Worm (Caenorhabditis elegans): ENCODE results near the gene F39G3.5.

The F39G3.5 gene

DNA sequence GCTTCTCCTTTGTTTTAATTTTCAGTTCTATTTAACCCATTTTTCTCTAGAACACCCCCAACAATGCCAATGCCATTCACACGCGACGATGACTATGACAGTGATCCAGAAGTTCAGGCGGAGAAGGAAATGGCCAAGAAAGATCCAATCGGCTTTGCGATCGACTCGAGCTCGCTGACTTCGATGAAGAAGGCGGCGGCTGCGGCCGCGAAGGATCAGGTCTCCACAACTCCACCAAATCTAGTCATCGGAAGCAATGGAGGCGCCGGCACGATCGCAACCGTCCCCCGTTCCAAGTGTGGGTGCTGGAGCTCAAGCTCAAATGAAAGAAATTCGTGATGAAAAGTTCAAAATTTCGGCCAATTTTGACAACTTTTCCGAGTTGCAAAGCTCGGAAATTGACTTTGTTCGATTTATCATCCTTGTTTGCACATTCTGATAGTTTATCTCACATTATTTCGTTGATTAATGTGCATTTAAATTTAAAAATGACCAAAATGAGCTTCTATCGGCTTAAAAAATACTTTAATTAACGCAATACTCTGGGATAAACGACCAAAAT, 34.4 kb upstream of the F39G3.5 start, which contains the start of gene K03B4.2:
K03B4.2 (plus strand) TSS at position 51 of the 562 bp plus-strand sequence.
- TF ChIP-seq ztf-11 (tag; optimal IDR thresholded peaks at IDR 0.05) (no peak), ama-1 (optimal IDR thresholded peaks at IDR 0.05) (peak; percentile 9)

- TF ChIP-seq ceh-28 (tag; optimal IDR thresholded peaks at IDR 0.05) = no peak
- TF ChIP-seq pqm-1 (tag; optimal IDR thresholded peaks at IDR 0.05) = no peak
These were observed 33.2 kb upstream of the F39G3.5 start, which contains the start of gene K03B4.1 for ce11 chrV:4689234-4689633. Gene K03B4.1 (plus strand): TSS chrV:4689330.

DNA sequence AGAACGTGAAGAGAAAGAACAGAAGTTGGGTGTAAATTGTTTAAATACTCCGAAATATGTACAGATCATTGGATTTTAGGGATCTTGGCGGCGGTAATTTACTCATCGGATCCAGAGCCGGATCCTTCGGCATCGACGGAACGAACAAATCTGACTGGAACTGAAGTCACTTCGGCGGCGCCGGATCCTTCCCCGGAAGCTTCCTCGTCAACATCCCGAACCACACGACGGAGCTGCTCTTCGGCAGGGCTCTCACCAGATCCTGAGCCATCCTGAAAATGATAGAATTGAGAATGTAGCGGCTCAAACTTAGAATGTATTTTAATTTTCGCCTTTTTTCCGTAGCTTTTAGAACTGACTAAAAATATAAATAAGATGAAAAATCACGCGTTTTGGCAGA, 30.8 kb upstream of the F39G3.5 start:
- TF ChIP-seq nfya-1 (tag; optimal IDR thresholded peaks at IDR 0.05; ENCODE audit: insufficient read depth) (no peak), ceh-9 (tag; optimal IDR thresholded peaks at IDR 0.05) (no peak), elt-2 (tag; optimal IDR thresholded peaks at IDR 0.05) (no peak), tbx-2 (tag; optimal IDR thresholded peaks at IDR 0.05) (no peak), nhr-23 (tag; optimal IDR thresholded peaks at IDR 0.05) (no peak), mml-1 (tag; optimal IDR thresholded peaks at IDR 0.05) (no peak), lsy-12 (tag; optimal IDR thresholded peaks at IDR 0.05) (no peak), elt-1 (tag; optimal IDR thresholded peaks at IDR 0.05) (no peak), nhr-67 (tag; optimal IDR thresholded peaks at IDR 0.05) (no peak), unc-39 (tag; optimal IDR thresholded peaks at IDR 0.05) (no peak), nhr-43 (tag; optimal IDR thresholded peaks at IDR 0.05; ENCODE audit: poor library complexity, severe bottlenecking) (no peak)

- TF ChIP-seq nhr-77 (tag; optimal IDR thresholded peaks at IDR 0.05) = no peak
- TF ChIP-seq nhr-237 (tag; optimal IDR thresholded peaks at IDR 0.05) = no peak
- no peak for TF ChIP-seq elt-2 (tag; optimal IDR thresholded peaks at IDR 0.05)
- no peak for TF ChIP-seq fos-1 (tag; optimal IDR thresholded peaks at IDR 0.05)
- no peak for TF ChIP-seq nhr-76 (tag; optimal IDR thresholded peaks at IDR 0.05)
These were observed 29.8 kb upstream of the F39G3.5 start, which contains the start of gene cpg-8 for ce11 chrV:4692382-4693281. Gene cpg-8 (minus strand): TSS chrV:4692432.

ce11 chrV:4693282-4693588, 29.2 kb upstream of the F39G3.5 start:
- TF ChIP-seq egl-5 (tag; optimal IDR thresholded peaks at IDR 0.05) (peak; percentile 7), nhr-11 (tag; optimal IDR thresholded peaks at IDR 0.05) (peak; percentile 32), nhr-12 (tag; optimal IDR thresholded peaks at IDR 0.05) (no peak), nhr-77 (tag; optimal IDR thresholded peaks at IDR 0.05) (no peak), egl-27 (tag; optimal IDR thresholded peaks at IDR 0.05) (no peak), nfya-1 (tag; optimal IDR thresholded peaks at IDR 0.05; ENCODE audit: insufficient read depth) (peak; percentile 39), nhr-28 (tag; optimal IDR thresholded peaks at IDR 0.05) (no peak), R02D3.7 (tag; optimal IDR thresholded peaks at IDR 0.05) (no peak), zag-1 (tag; optimal IDR thresholded peaks at IDR 0.05) (no peak), lin-39 (tag; optimal IDR thresholded peaks at IDR 0.05) (peak; percentile 7), mdl-1 (tag; optimal IDR thresholded peaks at IDR 0.05) (no peak), ceh-28 (tag; optimal IDR thresholded peaks at IDR 0.05) (no peak), sea-2 (GFP tag; optimal IDR thresholded peaks at IDR 0.05) (no peak), skn-1 (tag; optimal IDR thresholded peaks at IDR 0.05) (no peak), pqm-1 (tag; optimal IDR thresholded peaks at IDR 0.05) (no peak)

DNA sequence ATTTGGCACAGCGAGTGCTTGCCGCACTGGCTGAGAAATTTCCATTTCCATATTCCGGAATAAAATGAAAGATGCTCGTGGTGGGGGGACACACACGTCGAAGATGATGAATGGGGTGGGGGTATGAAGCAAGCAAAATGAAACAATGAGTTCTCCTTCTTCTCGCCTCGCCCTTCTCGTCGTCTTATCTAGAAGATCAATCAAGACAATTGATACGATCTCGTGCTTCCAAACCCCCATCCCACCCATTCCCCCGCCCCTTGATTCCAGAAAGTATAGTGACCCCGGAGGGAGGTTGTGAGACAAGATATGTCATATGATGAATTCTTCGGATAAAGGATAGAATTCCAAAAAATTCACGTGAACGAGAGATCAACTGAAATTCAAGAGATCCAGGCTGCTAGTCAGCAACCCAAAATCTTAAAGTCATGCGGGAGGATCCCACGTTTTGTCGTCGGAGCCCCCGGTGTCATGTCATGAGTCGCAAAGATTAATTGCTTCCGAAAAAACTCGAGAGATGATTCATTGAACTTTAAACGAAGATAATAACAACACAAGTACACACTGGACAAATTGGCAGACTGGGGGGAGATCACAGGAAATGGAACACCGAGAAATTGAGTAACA, 27.8 kb upstream of the F39G3.5 start:
- TF ChIP-seq lin-39 (tag; optimal IDR thresholded peaks at IDR 0.05) (peak; percentile 41), nhr-11 (tag; optimal IDR thresholded peaks at IDR 0.05) (peak; percentile 68), eor-1 (tag; optimal IDR thresholded peaks at IDR 0.05) (no peak), elt-1 (tag; optimal IDR thresholded peaks at IDR 0.05) (peak; percentile 80)

All from whole organism, L3 larva.